Worm (Caenorhabditis elegans): ENCODE data around the gene Y44A6D.5.

ce11 chrV:20778257-20778697, 24.5 kb downstream of the Y44A6D.5 start:
- TF ChIP-seq mdl-1 (tag; optimal IDR thresholded peaks at IDR 0.05) (peak; percentile 98), fos-1 (tag; optimal IDR thresholded peaks at IDR 0.05) (peak; percentile 54), ama-1 (optimal IDR thresholded peaks at IDR 0.05) (peak; percentile 87), unc-62 (GFP tag; optimal IDR thresholded peaks at IDR 0.05) (peak; percentile 93), snpc-4 (tag; optimal IDR thresholded peaks at IDR 0.05) (peak; percentile 76), unc-39 (tag; optimal IDR thresholded peaks at IDR 0.05) (peak; percentile 51), ztf-11 (tag; optimal IDR thresholded peaks at IDR 0.05) (no peak), nhr-12 (tag; optimal IDR thresholded peaks at IDR 0.05) (no peak)
